Worm (Caenorhabditis elegans): ENCODE measurements around the gene cdka-1.

Gene cdka-1

ce11 chrIII:4658384-4658844 lies at the start of gene cdka-1:
cdka-1 (plus strand) TSS chrIII:4658794.
- no peak for TF ChIP-seq dao-5 (tag; optimal IDR thresholded peaks at IDR 0.05)
- peak; percentile 29 for TF ChIP-seq him-1 (tag; optimal IDR thresholded peaks at IDR 0.05)
- no peak for TF ChIP-seq W03F9.2 (tag; optimal IDR thresholded peaks at IDR 0.05)

ce11 chrIII:4612334-4612953 lies 46.1 kb upstream of the cdka-1 start, which contains the start of gene sel-2:
sel-2 (minus strand) TSS chrIII:4612384.
- no peak for TF ChIP-seq dao-5 (tag; optimal IDR thresholded peaks at IDR 0.05)
- no peak for TF ChIP-seq him-1 (tag; optimal IDR thresholded peaks at IDR 0.05)
- no peak for TF ChIP-seq W03F9.2 (tag; optimal IDR thresholded peaks at IDR 0.05)

DNA sequence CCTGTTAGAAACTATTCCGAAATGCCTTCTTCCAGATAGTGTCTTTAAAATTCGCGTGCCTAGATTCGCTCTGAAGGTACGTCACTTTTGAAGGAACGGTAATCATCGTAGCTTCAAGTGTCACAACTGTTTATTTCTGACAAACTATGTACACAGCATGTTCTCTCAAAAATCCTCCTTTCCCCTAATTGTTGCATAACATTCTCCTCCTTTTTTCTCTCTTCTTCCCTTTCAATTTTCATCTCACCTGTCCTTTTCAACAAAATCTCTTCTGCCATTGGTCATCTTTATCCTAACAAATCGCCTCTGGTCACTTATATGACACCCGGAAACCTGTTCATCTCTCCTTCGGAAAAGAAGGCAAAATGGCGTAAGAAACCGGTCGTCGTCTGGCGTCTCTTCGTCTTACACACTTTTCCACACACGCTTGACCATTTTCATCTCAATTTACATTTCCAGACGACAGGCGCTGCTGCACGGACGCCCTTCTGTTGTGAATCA lies 42.5 kb upstream of the cdka-1 start, which contains the start of gene lips-3:
Gene lips-3, plus strand, starts transcription at position 458 of the 501 bp plus-strand sequence.
- no peak for TF ChIP-seq him-1 (tag; optimal IDR thresholded peaks at IDR 0.05)
- TF ChIP-seq dao-5 (tag; optimal IDR thresholded peaks at IDR 0.05) = no peak
- no peak for TF ChIP-seq W03F9.2 (tag; optimal IDR thresholded peaks at IDR 0.05)

DNA sequence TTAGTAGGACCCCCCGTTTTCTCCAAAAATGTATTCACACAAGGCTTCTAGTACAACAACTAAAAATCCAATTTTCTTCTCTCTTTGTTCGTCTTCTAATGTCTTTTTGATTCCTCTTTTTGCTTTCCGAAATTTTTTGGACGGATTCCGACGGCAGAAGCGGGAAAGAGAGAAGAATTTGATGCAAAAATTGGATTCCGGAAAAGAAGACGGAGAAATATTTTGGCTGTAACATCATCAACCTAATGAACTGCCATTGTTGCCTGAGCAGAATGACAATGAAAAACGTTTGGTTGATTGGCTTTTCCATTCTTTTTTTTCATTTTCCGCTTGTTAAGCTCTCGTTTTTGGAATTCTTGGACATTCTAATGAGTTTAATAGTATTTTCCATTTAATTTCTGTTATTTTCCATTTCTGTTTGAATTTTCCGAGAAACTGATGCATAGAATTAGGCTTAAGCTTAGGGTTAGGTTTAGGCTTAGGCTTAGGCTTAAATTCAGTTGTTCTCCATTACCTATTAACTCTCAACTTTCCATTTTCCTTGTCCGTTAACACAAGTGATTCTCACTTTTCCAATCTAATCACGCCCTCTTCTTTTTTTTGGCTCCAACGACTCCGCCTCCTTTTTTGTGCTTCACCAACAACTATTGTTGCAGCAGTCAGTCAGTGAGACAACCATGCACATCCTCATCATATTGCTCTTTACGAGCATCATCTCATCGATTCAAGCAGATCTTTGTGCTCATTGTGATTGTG lies 36.0 kb upstream of the cdka-1 start, which contains the start of gene lron-5:
Gene lron-5, plus strand, starts transcription at position 655 of the 756 bp plus-strand sequence.
- no peak for TF ChIP-seq W03F9.2 (tag; optimal IDR thresholded peaks at IDR 0.05)
- no peak for TF ChIP-seq dao-5 (tag; optimal IDR thresholded peaks at IDR 0.05)
- no peak for TF ChIP-seq him-1 (tag; optimal IDR thresholded peaks at IDR 0.05)

DNA sequence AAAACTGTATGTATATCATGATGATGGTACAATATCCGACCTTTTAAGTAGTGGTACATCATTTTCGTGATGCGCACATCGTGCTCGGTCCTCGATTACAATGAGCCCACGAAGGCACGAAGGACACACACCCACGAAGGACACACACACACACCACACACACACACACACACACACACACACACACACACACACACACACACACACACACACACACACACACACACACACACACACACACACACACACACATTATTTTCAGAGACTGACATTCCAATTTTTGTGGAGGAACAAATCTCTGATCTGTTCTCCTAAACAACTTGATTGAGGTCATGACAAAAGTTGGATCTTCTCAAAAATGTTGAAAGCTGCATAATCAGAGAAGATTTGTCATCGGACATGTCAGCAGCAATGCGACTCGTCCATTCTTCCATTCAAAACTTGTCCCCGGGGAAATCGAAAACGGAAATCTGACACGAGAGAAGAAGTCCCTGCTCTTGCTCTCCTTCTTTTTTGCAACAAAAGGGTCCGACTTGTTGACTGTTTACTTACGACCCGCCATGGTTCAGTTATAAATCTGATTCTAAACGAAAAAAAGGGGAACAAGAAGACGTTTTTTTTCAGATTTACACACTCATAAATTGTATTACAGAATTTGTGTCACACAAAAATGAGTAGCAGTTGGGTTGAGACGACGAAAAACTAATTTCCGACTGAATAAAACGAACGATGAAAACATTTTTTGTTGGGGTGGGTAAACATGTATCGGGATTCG lies 32.3 kb upstream of the cdka-1 start:
- TF ChIP-seq dao-5 (tag; optimal IDR thresholded peaks at IDR 0.05) = no peak
- TF ChIP-seq W03F9.2 (tag; optimal IDR thresholded peaks at IDR 0.05) = no peak
- no peak for TF ChIP-seq him-1 (tag; optimal IDR thresholded peaks at IDR 0.05)

DNA sequence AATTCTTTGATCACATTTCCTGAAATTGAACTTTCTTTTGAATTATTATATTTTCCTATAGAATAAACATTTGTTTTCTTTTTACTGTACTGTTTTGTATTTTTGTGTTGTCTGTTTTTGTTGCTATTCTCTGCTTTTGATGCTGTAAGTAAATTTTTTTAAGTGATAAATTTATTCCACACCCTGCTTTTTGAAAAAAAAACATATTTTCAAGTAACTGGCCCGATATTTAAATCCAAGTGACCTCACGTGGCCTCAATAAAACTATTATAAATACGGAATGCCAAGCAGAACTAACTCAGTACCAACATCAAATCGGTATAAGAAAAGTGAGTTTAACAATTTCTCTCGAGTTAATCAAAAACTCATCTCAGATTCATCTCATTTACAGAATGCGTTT lies 30.4 kb upstream of the cdka-1 start, which contains the start of gene clec-151:
Gene clec-151, plus strand, starts transcription at position 301 of the 400 bp plus-strand sequence.
- TF ChIP-seq W03F9.2 (tag; optimal IDR thresholded peaks at IDR 0.05) = no peak
- no peak for TF ChIP-seq him-1 (tag; optimal IDR thresholded peaks at IDR 0.05)
- TF ChIP-seq dao-5 (tag; optimal IDR thresholded peaks at IDR 0.05) = no peak

ce11 chrIII:4634947-4635346 lies 23.6 kb upstream of the cdka-1 start, which contains the start of gene clec-153:
clec-153 (plus strand) TSS chrIII:4635247.
- TF ChIP-seq dao-5 (tag; optimal IDR thresholded peaks at IDR 0.05) = no peak
- no peak for TF ChIP-seq him-1 (tag; optimal IDR thresholded peaks at IDR 0.05)
- no peak for TF ChIP-seq W03F9.2 (tag; optimal IDR thresholded peaks at IDR 0.05)

ce11 chrIII:4643262-4643661 lies 15.3 kb upstream of the cdka-1 start, which contains the start of gene pfas-1:
pfas-1 (minus strand) TSS chrIII:4643310.
- TF ChIP-seq W03F9.2 (tag; optimal IDR thresholded peaks at IDR 0.05) (no peak), him-1 (tag; optimal IDR thresholded peaks at IDR 0.05) (no peak), dao-5 (tag; optimal IDR thresholded peaks at IDR 0.05) (no peak)

DNA sequence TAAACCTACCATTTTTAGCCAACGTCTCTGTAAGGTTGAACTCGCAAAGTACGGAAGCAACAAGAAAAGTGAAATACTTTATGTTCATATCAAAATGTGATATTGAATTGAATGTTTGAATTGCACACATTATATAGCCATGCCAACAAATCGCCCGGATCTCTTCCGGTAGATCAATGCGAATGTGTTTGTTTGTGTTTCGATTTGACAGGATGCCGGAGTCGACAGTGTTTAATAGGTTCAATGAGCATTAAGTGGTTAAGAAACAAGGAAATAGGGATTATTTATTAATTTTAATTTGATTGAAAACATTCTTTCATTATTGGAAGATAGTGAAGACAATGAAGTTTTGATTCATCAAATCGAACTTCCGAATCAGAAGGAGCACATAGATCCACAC lies 12.3 kb upstream of the cdka-1 start, which contains the start of gene pqn-29:
Gene pqn-29, minus strand, starts transcription at position 101 of the 400 bp plus-strand sequence.
- no peak for TF ChIP-seq dao-5 (tag; optimal IDR thresholded peaks at IDR 0.05)
- no peak for TF ChIP-seq W03F9.2 (tag; optimal IDR thresholded peaks at IDR 0.05)
- TF ChIP-seq him-1 (tag; optimal IDR thresholded peaks at IDR 0.05) = no peak

DNA sequence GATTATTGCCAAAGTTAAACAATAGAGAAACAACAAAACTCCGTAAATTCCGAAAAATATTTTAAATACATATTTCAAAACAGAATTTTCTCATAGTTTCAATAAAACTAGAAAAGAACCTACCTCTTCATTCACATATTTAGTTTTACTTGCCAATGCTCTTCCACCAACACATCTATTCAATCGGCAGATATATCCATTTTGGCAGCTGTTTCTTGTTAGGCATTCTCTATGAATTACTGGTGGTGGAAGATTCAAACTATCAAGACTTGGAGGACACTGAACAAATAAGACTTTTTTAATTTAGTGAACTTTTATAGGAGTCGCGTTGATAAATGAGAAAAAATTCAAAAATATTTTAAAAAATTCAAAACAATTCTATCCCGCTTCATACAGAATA lies 11.3 kb upstream of the cdka-1 start:
- TF ChIP-seq him-1 (tag; optimal IDR thresholded peaks at IDR 0.05) = no peak
- TF ChIP-seq dao-5 (tag; optimal IDR thresholded peaks at IDR 0.05) = no peak

- TF ChIP-seq W03F9.2 (tag; optimal IDR thresholded peaks at IDR 0.05) (no peak), dao-5 (tag; optimal IDR thresholded peaks at IDR 0.05) (no peak), him-1 (tag; optimal IDR thresholded peaks at IDR 0.05) (no peak)
These were observed 10.7 kb upstream of the cdka-1 start, which contains the start of gene T23F11.6 for ce11 chrIII:4647878-4648277. T23F11.6 (minus strand) TSS chrIII:4647922.

ce11 chrIII:4649363-4649768 lies 9.2 kb upstream of the cdka-1 start:
- no peak for TF ChIP-seq dao-5 (tag; optimal IDR thresholded peaks at IDR 0.05)
- TF ChIP-seq W03F9.2 (tag; optimal IDR thresholded peaks at IDR 0.05) = peak; percentile 57
- peak; percentile 89 for TF ChIP-seq him-1 (tag; optimal IDR thresholded peaks at IDR 0.05)

Data from whole organism, L4/young adult.